Fruit fly (Drosophila melanogaster) S2 (cell line): ENCODE measurements around the gene CG13000.

ENCODE experiments used
- CG8478 ChIP-seq: fragments of >200 bp; optimal IDR thresholded peaks from 2 replicates; lab custom pipeline; 2018
- CTCF ChIP-seq, 2 experiments: fragments of >200 bp; optimal IDR thresholded peaks; 2 replicates each; lab custom pipeline; 2018

Gene CG13000

dm6 chrX:16907675-16908074 lies 40.6 kb downstream of the CG13000 start:
- TF ChIP-seq CG8478 (no peak), CTCF (optimal IDR thresholded peaks at IDR 0.05; lab: Kevin White, UChicago) (no peak)

- TF ChIP-seq CG8478 = no peak
- no peak for TF ChIP-seq CTCF (optimal IDR thresholded peaks at IDR 0.05; lab: Kevin White, UChicago)
Measured at dm6 chrX:16907009-16907408, 41.3 kb downstream of the CG13000 start.

DNA sequence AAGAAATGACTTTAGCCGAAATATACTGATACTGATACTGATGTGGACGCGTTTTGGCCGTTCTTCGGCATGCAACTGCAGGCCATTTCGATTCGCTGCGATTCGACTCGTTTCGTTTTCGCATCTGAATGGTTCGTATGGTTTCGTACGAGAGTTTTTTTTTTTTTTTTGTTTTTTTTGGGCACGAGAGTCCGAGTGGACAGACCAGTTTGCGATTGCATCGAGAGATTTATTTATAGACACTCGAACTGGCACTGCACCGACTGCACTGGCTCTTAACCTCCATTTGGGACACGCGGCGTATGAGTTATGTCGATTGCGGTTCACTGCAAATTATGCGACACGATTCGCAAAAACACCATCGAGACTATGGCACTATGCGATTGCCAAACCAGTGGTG lies 42.2 kb downstream of the CG13000 start:
- TF ChIP-seq CG8478 (no peak), CTCF (optimal IDR thresholded peaks at IDR 0.05; lab: Kevin White, UChicago) (no peak)

DNA sequence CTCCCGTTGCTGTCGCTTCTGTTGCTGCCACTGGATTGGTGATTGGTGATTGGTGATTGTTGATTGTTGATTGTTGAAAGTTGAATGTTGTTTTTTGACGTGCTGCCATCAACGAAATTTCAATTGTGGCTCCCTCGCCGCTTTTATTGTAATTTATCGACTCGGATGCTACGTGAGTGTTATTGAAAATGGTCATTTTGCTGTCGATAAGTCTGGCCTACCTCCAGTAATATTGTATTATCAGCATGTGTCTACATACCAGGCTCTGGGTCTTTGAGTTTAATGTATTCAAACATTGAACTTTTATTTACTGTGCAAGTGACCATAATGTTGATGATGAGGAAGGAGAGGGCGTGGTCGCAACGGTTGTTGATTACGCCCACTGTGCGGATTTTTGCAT lies 45.8 kb downstream of the CG13000 start:
- no peak for TF ChIP-seq CG8478

dm6 chrX:16900283-16900682 lies 48.0 kb downstream of the CG13000 start:
- TF ChIP-seq CG8478 (no peak), CTCF (optimal IDR thresholded peaks at IDR 0.05; lab: Kevin White, UChicago) (no peak)
